Worm (Caenorhabditis elegans) whole organism, midembryonic: ENCODE measurements around the gene nas-28.

Source experiments
- cog-1 ChIP-seq: sonication (generic microtip); optimal IDR thresholded peaks from 2 replicates; lab custom pipeline; 2016; ENCODE audit warnings: missing genetic modification characterization, missing compliant biosample characterization
- flt-1 ChIP-seq: fragments of 200-800 bp; sonication (Bioruptor generic); IDR thresholded peaks from 2 replicates; pipeline ENCODE4 v1.3.6; 2022; ENCODE audit warnings: missing genetic modification characterization, missing compliant biosample characterization
- klf-2 ChIP-seq: fragments of 200-800 bp; sonication (Bioruptor generic); conservative IDR thresholded peaks from 2 replicates; pipeline ENCODE4 v1.3.6; 2022; ENCODE audit warnings: missing genetic modification reagents, missing genetic modification characterization, missing compliant biosample characterization
- med-1 ChIP-seq: sonication (generic microtip); optimal IDR thresholded peaks from 2 replicates; lab custom pipeline; 2017; ENCODE audit warnings: missing genetic modification characterization, mild to moderate bottlenecking, missing compliant biosample characterization, antibody characterized with exemption, missing genetic modification reagents; ENCODE audit not compliant: insufficient read depth
- ref-1 ChIP-seq: fragments of 200-800 bp; sonication (Bioruptor generic); conservative IDR thresholded peaks from 2 replicates; pipeline ENCODE4 v1.3.6; 2022; ENCODE audit warnings: missing genetic modification reagents, missing genetic modification characterization, missing compliant biosample characterization
- ztf-23 ChIP-seq: fragments of 200-800 bp; sonication (Bioruptor generic); IDR thresholded peaks from 2 replicates; pipeline ENCODE4 v1.3.6; 2022; ENCODE audit warnings: missing genetic modification reagents, missing genetic modification characterization, missing compliant biosample characterization
- ztf-29 ChIP-seq: fragments of 200-800 bp; sonication (Bioruptor generic); IDR thresholded peaks from 2 replicates; pipeline ENCODE4 v1.3.6; 2022; ENCODE audit warnings: missing genetic modification reagents, missing genetic modification characterization, missing compliant biosample characterization

DNA sequence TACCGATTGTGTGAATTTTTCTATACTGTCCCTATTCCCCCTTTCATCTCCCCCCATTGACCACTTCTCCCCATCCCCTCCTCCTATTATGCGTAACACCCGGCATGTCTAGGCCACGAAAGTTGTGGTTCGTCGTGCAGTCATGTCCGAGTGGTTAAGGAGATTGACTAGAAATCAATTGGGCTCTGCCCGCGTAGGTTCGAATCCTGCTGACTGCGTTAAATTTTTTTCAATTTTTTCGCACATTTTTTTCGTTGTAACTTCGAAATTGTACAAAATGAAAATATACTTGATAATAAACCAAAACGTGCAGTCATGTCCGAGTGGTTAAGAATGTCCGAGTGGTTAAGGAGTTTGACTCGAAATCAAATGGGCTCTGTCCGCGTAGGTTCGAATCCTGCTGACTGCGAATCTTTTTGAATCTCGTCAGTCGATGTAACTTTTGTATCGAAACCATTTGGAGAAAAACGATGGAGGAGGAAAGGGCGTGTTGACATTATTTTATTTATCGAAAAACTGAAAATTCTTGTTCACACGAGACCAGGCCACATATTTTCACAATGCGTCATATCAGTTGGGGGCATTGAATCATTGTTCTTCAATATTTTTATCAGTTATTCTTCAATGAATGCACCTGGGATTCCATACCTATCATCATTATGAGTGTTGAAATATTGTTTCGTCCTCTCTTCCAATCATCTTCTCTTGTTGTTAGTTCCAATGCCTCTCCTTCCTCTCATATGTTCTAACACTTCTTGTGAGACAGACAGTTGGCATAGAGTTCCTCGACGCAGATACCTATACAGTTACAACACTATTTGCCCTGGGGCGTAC is 24.2 kb downstream of the nas-28 start, which contains the start of gene nfm-1:
- TF ChIP-seq ztf-29 (GFP tag; lab: Robert Waterston, UW) (peak; percentile 95), ref-1 (GFP tag; lab: Robert Waterston, UW) (peak; percentile 89), ztf-23 (GFP tag; lab: Robert Waterston, UW) (peak; percentile 95), med-1 (peak; percentile 60), klf-2 (GFP tag; lab: Robert Waterston, UW) (peak; percentile 88), flt-1 (peak; percentile 96), cog-1 (tag; lab: Kevin White, UChicago) (peak; percentile 89)
